Fruit fly (Drosophila melanogaster) whole organism, prepupa: ENCODE results near the gene CG31904.
A peak's percentile ranks its signal among the peaks of the same experiment; 100 is the strongest.
"Not testable (repeated sequence)": the region's sequence is repeated elsewhere in the genome, so short reads cannot be mapped to it uniquely, and the experiment has no call there.

Experiments used
- CG10631 ChIP-seq: fragments of 200-800 bp; sonication (Bioruptor generic); optimal IDR thresholded peaks from 2 replicates; lab custom pipeline; 2016; ENCODE audit warnings: missing biosample characterization, missing genetic modification characterization
- CG10669 ChIP-seq: fragments of 200-800 bp; sonication (Bioruptor generic); optimal IDR thresholded peaks from 3 replicates; lab custom pipeline; 2018; ENCODE audit warnings: missing biosample characterization, mild to moderate bottlenecking, missing genetic modification characterization, moderate library complexity
- CG11294 ChIP-seq: fragments of 200-800 bp; sonication (Bioruptor generic); IDR thresholded peaks from 2 replicates; pipeline ENCODE4 v1.3.6; 2022; ENCODE audit warnings: missing biosample characterization, missing genetic modification characterization
- CG11762 ChIP-seq: fragments of 200-800 bp; sonication (Bioruptor generic); optimal IDR thresholded peaks from 3 replicates; lab custom pipeline; 2016; ENCODE audit warnings: missing biosample characterization, missing genetic modification characterization; ENCODE audit not compliant: insufficient read depth
- CG11902 ChIP-seq: fragments of 200-800 bp; sonication (Bioruptor generic); optimal IDR thresholded peaks from 3 replicates; lab custom pipeline; 2016; ENCODE audit warnings: missing biosample characterization, missing genetic modification characterization
- CG15336 ChIP-seq: fragments of 200-800 bp; sonication (Bioruptor generic); IDR thresholded peaks from 2 replicates; pipeline ENCODE4 v1.3.6; 2022; ENCODE audit warnings: missing biosample characterization, missing genetic modification characterization
- CG1621 ChIP-seq: fragments of 200-800 bp; sonication (Bioruptor generic); optimal IDR thresholded peaks from 3 replicates; lab custom pipeline; 2018; ENCODE audit warnings: missing biosample characterization, mild to moderate bottlenecking, missing genetic modification characterization
- CG16779 ChIP-seq: fragments of 200-800 bp; sonication (Bioruptor generic); optimal IDR thresholded peaks from 3 replicates; lab custom pipeline; 2017; ENCODE audit warnings: missing biosample characterization, mild to moderate bottlenecking, missing genetic modification characterization
- CG3032 ChIP-seq: fragments of 200-800 bp; optimal IDR thresholded peaks from 2 replicates; lab custom pipeline; 2019; ENCODE audit warnings: missing biosample characterization, mild to moderate bottlenecking, missing genetic modification characterization, moderate library complexity
- CG31627 ChIP-seq: fragments of 200-800 bp; sonication (Bioruptor generic); optimal IDR thresholded peaks from 3 replicates; lab custom pipeline; 2016; ENCODE audit warnings: missing biosample characterization, missing genetic modification characterization
- CG32006 ChIP-seq: fragments of 200-800 bp; sonication (Bioruptor generic); optimal IDR thresholded peaks from 3 replicates; lab custom pipeline; 2017; ENCODE audit warnings: missing biosample characterization, mild to moderate bottlenecking, missing genetic modification characterization
- CG3919 ChIP-seq: fragments of 200-800 bp; sonication (Bioruptor generic); optimal IDR thresholded peaks from 3 replicates; lab custom pipeline; 2016; ENCODE audit warnings: missing biosample characterization, missing genetic modification characterization
- CG4318 ChIP-seq: fragments of 200-800 bp; sonication (Bioruptor generic); optimal IDR thresholded peaks from 3 replicates; lab custom pipeline; 2017; ENCODE audit warnings: missing biosample characterization, mild to moderate bottlenecking, missing genetic modification characterization
- CG6163 ChIP-seq: fragments of 200-800 bp; sonication (Bioruptor generic); IDR thresholded peaks from 3 replicates; pipeline ENCODE4 v1.3.6; 2022; ENCODE audit warnings: missing biosample characterization, missing genetic modification characterization
- CG6276 ChIP-seq: fragments of 200-800 bp; sonication (Bioruptor generic); optimal IDR thresholded peaks from 2 replicates; lab custom pipeline; 2017; ENCODE audit warnings: missing biosample characterization, mild to moderate bottlenecking, missing genetic modification characterization
- CG6792 ChIP-seq: fragments of 200-800 bp; sonication (Bioruptor generic); optimal IDR thresholded peaks from 3 replicates; lab custom pipeline; 2016; ENCODE audit warnings: missing biosample characterization, missing genetic modification characterization
- CG6808 ChIP-seq: fragments of 200-800 bp; sonication (Bioruptor generic); optimal IDR thresholded peaks from 3 replicates; lab custom pipeline; 2017; ENCODE audit warnings: missing biosample characterization, missing genetic modification characterization, mild to moderate bottlenecking, moderate library complexity, missing genetic modification reagents
- CG6854 ChIP-seq: fragments of 200-800 bp; sonication (Bioruptor generic); optimal IDR thresholded peaks from 2 replicates; lab custom pipeline; 2017; ENCODE audit warnings: missing biosample characterization, mild to moderate bottlenecking, missing genetic modification characterization
- CG8119 ChIP-seq: fragments of 200-800 bp; sonication (Bioruptor generic); IDR thresholded peaks from 3 replicates; pipeline ENCODE4 v1.3.6; 2022; ENCODE audit warnings: missing biosample characterization, missing genetic modification characterization
- CG8319 ChIP-seq: fragments of 200-800 bp; sonication (Bioruptor generic); optimal IDR thresholded peaks from 3 replicates; lab custom pipeline; 2016; ENCODE audit warnings: missing biosample characterization, missing genetic modification characterization
- CG8632 ChIP-seq: fragments of 200-800 bp; sonication (Bioruptor generic); optimal IDR thresholded peaks from 3 replicates; lab custom pipeline; 2016; ENCODE audit warnings: missing biosample characterization, missing genetic modification characterization
- CG9139 ChIP-seq: fragments of 200-800 bp; sonication (Bioruptor generic); optimal IDR thresholded peaks from 3 replicates; lab custom pipeline; 2017; ENCODE audit warnings: missing biosample characterization, mild to moderate bottlenecking, missing genetic modification characterization
- Eip75B ChIP-seq: fragments of 200-800 bp; sonication (Bioruptor generic); optimal IDR thresholded peaks from 3 replicates; lab custom pipeline; 2016; ENCODE audit warnings: missing biosample characterization, missing genetic modification characterization
- Eip78C ChIP-seq: fragments of 200-800 bp; sonication (Bioruptor generic); peaks from one replicate; lab custom pipeline; 2016; ENCODE audit warnings: missing biosample characterization, missing genetic modification characterization
- Eip93F ChIP-seq: fragments of 200-800 bp; sonication (Bioruptor generic); optimal IDR thresholded peaks from 2 replicates; lab custom pipeline; 2016; ENCODE audit warnings: missing biosample characterization, mild to moderate bottlenecking, missing genetic modification characterization
- Ets96B ChIP-seq: fragments of 200-800 bp; optimal IDR thresholded peaks from 2 replicates; lab custom pipeline; 2019; ENCODE audit warnings: missing biosample characterization, mild to moderate bottlenecking, missing genetic modification characterization, moderate library complexity
- Hr38 ChIP-seq: sonication (Bioruptor generic); optimal IDR thresholded peaks from 2 replicates; lab custom pipeline; 2016; ENCODE audit warnings: missing biosample characterization, missing genetic modification characterization
- Hr39 ChIP-seq: fragments of 200-800 bp; sonication (Bioruptor generic); optimal IDR thresholded peaks from 2 replicates; lab custom pipeline; 2016; ENCODE audit warnings: missing biosample characterization, missing genetic modification characterization
- Hr4 ChIP-seq: fragments of 200-800 bp; sonication (Bioruptor generic); optimal IDR thresholded peaks from 3 replicates; lab custom pipeline; 2016; ENCODE audit warnings: missing biosample characterization, missing genetic modification characterization
- Lpt ChIP-seq: fragments of 200-800 bp; sonication (Bioruptor generic); optimal IDR thresholded peaks from 3 replicates; lab custom pipeline; 2016; ENCODE audit warnings: missing biosample characterization, missing genetic modification characterization
- Met ChIP-seq: fragments of 200-800 bp; sonication (Bioruptor generic); optimal IDR thresholded peaks from 3 replicates; lab custom pipeline; 2016; ENCODE audit warnings: missing biosample characterization, missing genetic modification characterization
- OdsH ChIP-seq: fragments of 200-800 bp; sonication (Bioruptor generic); optimal IDR thresholded peaks from 3 replicates; lab custom pipeline; 2016; ENCODE audit warnings: missing biosample characterization, missing genetic modification characterization
- Smox ChIP-seq: fragments of 200-800 bp; sonication (Bioruptor generic); optimal IDR thresholded peaks from 3 replicates; lab custom pipeline; 2016; ENCODE audit warnings: missing biosample characterization, missing genetic modification characterization
- Sox102F ChIP-seq: fragments of 200-800 bp; sonication (Bioruptor generic); optimal IDR thresholded peaks from 2 replicates; lab custom pipeline; 2016; ENCODE audit warnings: missing biosample characterization, mild to moderate bottlenecking, missing genetic modification characterization
- Sox15 ChIP-seq: fragments of 200-800 bp; sonication (Bioruptor generic); optimal IDR thresholded peaks from 3 replicates; lab custom pipeline; 2016; ENCODE audit warnings: missing biosample characterization, missing genetic modification characterization
- acj6 ChIP-seq: fragments of 200-800 bp; sonication (Bioruptor generic); optimal IDR thresholded peaks from 3 replicates; lab custom pipeline; 2016; ENCODE audit warnings: missing biosample characterization, missing genetic modification characterization
- cyc ChIP-seq: fragments of 200-800 bp; sonication (Bioruptor generic); optimal IDR thresholded peaks from 3 replicates; lab custom pipeline; 2016; ENCODE audit warnings: missing biosample characterization, missing genetic modification characterization
- dac ChIP-seq: fragments of 200-800 bp; sonication (Bioruptor generic); optimal IDR thresholded peaks from 2 replicates; lab custom pipeline; 2017; ENCODE audit warnings: missing biosample characterization, mild to moderate bottlenecking, missing genetic modification characterization
- dsx ChIP-seq: fragments of 200-800 bp; optimal IDR thresholded peaks from 3 replicates; lab custom pipeline; 2019; ENCODE audit warnings: missing biosample characterization, mild to moderate bottlenecking, missing genetic modification characterization, moderate library complexity; ENCODE audit not compliant: poor library complexity, severe bottlenecking
- esn ChIP-seq: fragments of 200-800 bp; sonication (Bioruptor generic); optimal IDR thresholded peaks from 2 replicates; lab custom pipeline; 2016; ENCODE audit warnings: missing biosample characterization, mild to moderate bottlenecking, missing genetic modification characterization, moderate library complexity
- fd59A ChIP-seq: fragments of 200-800 bp; sonication (Bioruptor generic); optimal IDR thresholded peaks from 2 replicates; lab custom pipeline; 2017; ENCODE audit warnings: missing biosample characterization, mild to moderate bottlenecking, missing genetic modification characterization, missing genetic modification reagents
- fd85E ChIP-seq: fragments of 200-800 bp; sonication (Bioruptor generic); optimal IDR thresholded peaks from 3 replicates; lab custom pipeline; 2016; ENCODE audit warnings: missing biosample characterization, missing genetic modification characterization
- fkh ChIP-seq: fragments of 200-800 bp; sonication (Bioruptor generic); optimal IDR thresholded peaks from 3 replicates; lab custom pipeline; 2017; ENCODE audit warnings: missing biosample characterization, mild to moderate bottlenecking, missing genetic modification characterization, moderate library complexity
- lz ChIP-seq: fragments of 200-800 bp; sonication (Bioruptor generic); optimal IDR thresholded peaks from 3 replicates; lab custom pipeline; 2016; ENCODE audit warnings: missing biosample characterization, missing genetic modification characterization
- pdm3 ChIP-seq: fragments of 200-800 bp; sonication (Bioruptor generic); optimal IDR thresholded peaks from 3 replicates; lab custom pipeline; 2016; ENCODE audit warnings: missing biosample characterization, missing genetic modification characterization
- spab ChIP-seq: fragments of 200-800 bp; sonication (Bioruptor generic); optimal IDR thresholded peaks from 2 replicates; lab custom pipeline; 2017; ENCODE audit warnings: missing biosample characterization, mild to moderate bottlenecking, missing genetic modification characterization, missing genetic modification reagents
- ss ChIP-seq, 2 experiments: fragments of 200-800 bp; sonication (Bioruptor generic); optimal IDR thresholded peaks; 2 replicates in 1 of 2; 3 replicates in 1 of 2; lab custom pipeline; 2017 to 2018; ENCODE audit warnings: mild to moderate bottlenecking in 2 of 2, missing biosample characterization in 2 of 2, missing genetic modification characterization in 2 of 2, moderate library complexity in 1 of 2
- svp ChIP-seq: fragments of 200-800 bp; sonication (Bioruptor generic); peaks from one replicate; lab custom pipeline; 2016; ENCODE audit warnings: missing biosample characterization, missing genetic modification characterization
- vri ChIP-seq: fragments of 200-800 bp; sonication (Bioruptor generic); optimal IDR thresholded peaks from 3 replicates; lab custom pipeline; 2016; ENCODE audit warnings: missing biosample characterization, mild to moderate bottlenecking, missing genetic modification characterization

CG31904 gene

DNA sequence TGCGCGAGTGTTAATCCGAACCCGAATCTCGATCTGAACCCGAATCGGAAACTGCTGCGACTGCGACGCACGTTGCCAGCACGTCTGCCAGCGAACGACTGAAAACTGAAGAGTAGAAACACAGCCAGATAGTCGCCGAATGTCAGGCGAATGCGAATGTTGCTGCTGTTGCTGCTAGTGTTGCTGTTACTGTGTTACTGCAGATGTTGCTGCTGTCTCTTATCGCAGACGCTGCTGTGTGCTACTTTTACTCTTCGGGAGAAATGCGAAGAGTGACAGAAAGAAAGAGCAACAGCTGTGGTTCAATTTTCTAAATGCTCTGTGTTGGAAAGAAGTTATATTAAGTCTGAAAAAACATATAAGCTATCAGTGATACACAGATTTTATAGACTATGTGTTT, at the start of gene CG31904:
Gene CG31904, minus strand, starts transcription at position 101 of the 400 bp plus-strand sequence.
- TF ChIP-seq Hr39; Eip93F (GFP tag; lab: Kevin White, UChicago); CG3032 (tag; lab: Kevin White, UChicago): not testable (repeated sequence)

DNA sequence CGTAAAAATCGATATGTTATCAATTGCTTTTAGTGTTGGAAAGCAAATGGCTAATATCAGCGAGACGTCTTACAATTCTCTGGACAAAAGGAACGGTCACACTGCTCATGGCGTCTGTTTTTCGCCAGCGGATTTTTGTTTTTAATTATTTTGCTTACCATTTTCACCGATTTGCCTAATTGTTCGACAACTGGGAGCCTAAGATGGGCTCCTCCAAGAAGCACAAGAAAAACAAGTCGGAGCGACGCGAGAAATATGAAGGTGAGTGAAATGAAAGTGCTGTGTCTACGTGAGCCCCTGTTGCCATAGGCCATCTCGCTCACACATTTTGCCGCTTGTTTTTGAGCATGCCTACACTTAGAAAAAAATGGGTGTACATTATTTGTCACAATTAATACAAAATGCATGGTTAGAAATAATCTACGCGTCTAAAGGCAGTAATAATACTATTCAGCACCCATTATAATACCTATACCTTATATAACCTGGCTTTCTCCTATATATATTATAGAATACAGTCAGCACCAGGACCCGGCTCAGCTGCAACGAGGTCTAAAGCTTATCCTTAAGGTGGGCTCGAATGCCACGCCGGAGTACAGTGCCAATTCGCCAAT, 44.3 kb upstream of the CG31904 start, which contains the start of gene Brd7-9:
Gene Brd7-9, plus strand, starts transcription at position 78 of the 614 bp plus-strand sequence.
- TF ChIP-seq vri (no peak), Hr4 (peak; percentile 75), ss (GFP tag; optimal IDR thresholded peaks at IDR 0.05; lab: Kevin White, UChicago) (no peak), CG11762 (GFP tag; lab: Kevin White, UChicago) (peak; percentile 66), CG3919 (GFP tag; lab: Kevin White, UChicago) (peak; percentile 85), CG32006 (GFP tag; lab: Kevin White, UChicago) (peak; percentile 77), CG8319 (GFP tag; lab: Kevin White, UChicago) (peak; percentile 18), CG6792 (peak; percentile 67), Eip93F (GFP tag; lab: Kevin White, UChicago) (peak; percentile 19), esn (GFP tag; lab: Kevin White, UChicago) (peak; percentile 80), CG8632 (peak; percentile 66), CG9139 (no peak), CG16779 (tag; lab: Kevin White, UChicago) (peak; percentile 50), Sox15 (GFP tag; lab: Kevin White, UChicago) (peak; percentile 28), Lpt (peak; percentile 50), CG6808 (GFP tag; lab: Kevin White, UChicago) (no peak), dsx (GFP tag; lab: Kevin White, UChicago) (no peak), pdm3 (GFP tag; lab: Kevin White, UChicago) (peak; percentile 72), spab (peak; percentile 50), acj6 (GFP tag; lab: Kevin White, UChicago) (peak; percentile 71), Eip78C (peak; percentile 94), dac (GFP tag; lab: Kevin White, UChicago) (no peak), CG10669 (GFP tag; lab: Kevin White, UChicago) (peak; percentile 75), CG15336 (GFP tag; lab: Robert Waterston, UW) (peak; percentile 93), fd85E (GFP tag; lab: Kevin White, UChicago) (peak; percentile 58), CG31627 (GFP tag; lab: Kevin White, UChicago) (peak; percentile 70), lz (peak; percentile 71), CG10631 (peak; percentile 61), Hr39 (peak; percentile 58), Met (GFP tag; lab: Kevin White, UChicago) (peak; percentile 86), CG6163 (peak; percentile 90), OdsH (GFP tag; lab: Kevin White, UChicago) (peak; percentile 67), Sox102F (peak; percentile 81), fd59A (GFP tag; lab: Kevin White, UChicago) (peak; percentile 43), Ets96B (peak; percentile 72), CG11902 (peak; percentile 40), CG6854 (GFP tag; lab: Kevin White, UChicago) (no peak), Eip75B (GFP tag; lab: Kevin White, UChicago) (peak; percentile 69), CG4318 (GFP tag; lab: Kevin White, UChicago) (peak; percentile 3), Smox (GFP tag; lab: Kevin White, UChicago) (peak; percentile 76), CG1621 (tag; lab: Kevin White, UChicago) (peak; percentile 36), Hr38 (GFP tag; lab: Kevin White, UChicago) (no peak), cyc (peak; percentile 70), CG11294 (GFP tag; lab: Robert Waterston, UW) (peak; percentile 73), CG6276 (GFP tag; lab: Kevin White, UChicago) (no peak), CG8119 (GFP tag; lab: Robert Waterston, UW) (peak; percentile 91), svp (peak; percentile 85), fkh (GFP tag; lab: Kevin White, UChicago) (no peak)
